Worm (Caenorhabditis elegans) whole organism, L1 larva: ENCODE results near the gene nhr-38.

ENCODE experiments used
- C04F5.9 ChIP-seq: sonication (generic microtip); optimal IDR thresholded peaks from 2 replicates; lab custom pipeline; 2016; ENCODE audit warnings: missing genetic modification characterization, missing compliant biosample characterization
- C34B4.2 ChIP-seq: sonication (generic microtip); optimal IDR thresholded peaks from 2 replicates; lab custom pipeline; 2017; ENCODE audit warnings: mild to moderate bottlenecking, missing genetic modification characterization, missing compliant biosample characterization
- F16B12.6 ChIP-seq: fragments of 150-350 bp; optimal IDR thresholded peaks from 2 replicates; lab custom pipeline; 2014; ENCODE audit warnings: missing biosample characterization, missing genetic modification characterization
- Y116A8C.19 ChIP-seq: sonication (generic microtip); optimal IDR thresholded peaks from 2 replicates; lab custom pipeline; 2016; ENCODE audit warnings: missing compliant biosample characterization, missing genetic modification characterization, borderline replicate concordance
- aly-2 ChIP-seq: fragments of 150-350 bp; optimal IDR thresholded peaks from 2 replicates; lab custom pipeline; 2014; ENCODE audit warnings: missing biosample characterization, missing genetic modification characterization
- blmp-1 ChIP-seq: fragments of 150-350 bp; optimal IDR thresholded peaks from 2 replicates; lab custom pipeline; 2014; ENCODE audit warnings: missing biosample characterization, missing genetic modification characterization
- ceh-63 ChIP-seq: fragments of 200-800 bp; sonication (Bioruptor generic); optimal IDR thresholded peaks from 2 replicates; lab custom pipeline; 2018; ENCODE audit warnings: mild to moderate bottlenecking, missing genetic modification characterization, missing compliant biosample characterization
- ceh-8 ChIP-seq: fragments of 200-800 bp; sonication (Bioruptor generic); optimal IDR thresholded peaks from 2 replicates; lab custom pipeline; 2018; ENCODE audit warnings: mild to moderate bottlenecking, missing genetic modification characterization, moderate library complexity, missing compliant biosample characterization
- ceh-82 ChIP-seq, 3 experiments: fragments of 150-350 bp in 1 of 3; sonication (generic microtip) in 2 of 3; optimal IDR thresholded peaks; 2 replicates each; lab custom pipeline; 2014 to 2017; ENCODE audit warnings: missing biosample characterization in 3 of 3, missing genetic modification characterization in 3 of 3
- ceh-88 ChIP-seq: fragments of 200-800 bp; sonication (Bioruptor generic); IDR thresholded peaks from 2 replicates; pipeline ENCODE4 v1.3.6; 2022; ENCODE audit warnings: missing genetic modification characterization, missing compliant biosample characterization
- ceh-90 ChIP-seq: sonication (generic microtip); optimal IDR thresholded peaks from 2 replicates; lab custom pipeline; 2016; ENCODE audit warnings: missing genetic modification characterization, missing compliant biosample characterization
- dpl-1 ChIP-seq, 3 experiments: fragments of 150-350 bp in 2 of 3; sonication (generic microtip) in 1 of 3; optimal IDR thresholded peaks; 2 replicates each; lab custom pipeline; 2014 to 2017; ENCODE audit warnings: missing biosample characterization in 3 of 3, missing genetic modification characterization in 3 of 3, missing genetic modification reagents in 3 of 3
- efl-1 ChIP-seq, 4 experiments: fragments of 150-350 bp; optimal IDR thresholded peaks in 3 of 4; peaks in 1 of 4; 1 replicate in 1 of 4; 2 replicates in 3 of 4; lab custom pipeline; 2014; ENCODE audit warnings: missing biosample characterization in 2 of 4, missing genetic modification characterization in 2 of 4, missing genetic modification reagents in 2 of 4
- efl-3 ChIP-seq: fragments of 200-800 bp; sonication (Bioruptor generic); optimal IDR thresholded peaks from 2 replicates; lab custom pipeline; 2018; ENCODE audit warnings: mild to moderate bottlenecking, missing genetic modification characterization, missing compliant biosample characterization
- egl-13 ChIP-seq: sonication (generic microtip); optimal IDR thresholded peaks from 2 replicates; lab custom pipeline; 2016; ENCODE audit warnings: missing genotype, missing genetic modification reagents, missing genetic modification characterization, missing compliant biosample characterization
- egl-27 ChIP-seq, 2 experiments: fragments of 150-350 bp in 1 of 2; sonication (generic microtip); optimal IDR thresholded peaks; 3 replicates each; lab custom pipeline; 2017 to 2018; ENCODE audit warnings: missing biosample characterization in 2 of 2, missing genetic modification characterization in 2 of 2, missing genetic modification reagents in 2 of 2
- elt-3 ChIP-seq, 6 experiments: fragments of 150-350 bp in 1 of 6; sonication (generic microtip); optimal IDR thresholded peaks; 2 replicates each; lab custom pipeline; 2017 to 2018; ENCODE audit warnings: missing biosample characterization in 6 of 6, missing genetic modification characterization in 6 of 6, inconsistent platforms in 1 of 6
- ets-5 ChIP-seq: fragments of 200-800 bp; sonication (Bioruptor generic); IDR thresholded peaks from 2 replicates; pipeline ENCODE4 v1.3.6; 2022; ENCODE audit warnings: missing genetic modification characterization, missing compliant biosample characterization
- fkh-10 ChIP-seq: sonication (generic microtip); optimal IDR thresholded peaks from 2 replicates; lab custom pipeline; 2017; ENCODE audit warnings: missing biosample characterization, missing genetic modification reagents, missing genetic modification characterization
- fkh-8 ChIP-seq: sonication (generic microtip); optimal IDR thresholded peaks from 2 replicates; lab custom pipeline; 2016; ENCODE audit warnings: mild to moderate bottlenecking, missing genetic modification characterization, missing compliant biosample characterization
- fos-1 ChIP-seq: fragments of 150-350 bp; optimal IDR thresholded peaks from 2 replicates; lab custom pipeline; 2014; ENCODE audit warnings: missing biosample characterization, missing genetic modification characterization
- grh-1 ChIP-seq: fragments of 200-800 bp; sonication (Bioruptor generic); IDR thresholded peaks from 2 replicates; pipeline ENCODE4 v1.3.6; 2022; ENCODE audit warnings: missing genetic modification reagents, missing genetic modification characterization, missing compliant biosample characterization
- hlh-17 ChIP-seq: fragments of 200-800 bp; sonication (Bioruptor generic); optimal IDR thresholded peaks from 2 replicates; lab custom pipeline; 2018; ENCODE audit warnings: missing genetic modification characterization, mild to moderate bottlenecking, missing compliant biosample characterization, moderate library complexity, borderline replicate concordance
- hpl-2 ChIP-seq: fragments of 150-350 bp; optimal IDR thresholded peaks from 2 replicates; lab custom pipeline; 2014; ENCODE audit warnings: missing biosample characterization, missing genetic modification reagents, missing genetic modification characterization
- irx-1 ChIP-seq: sonication (generic microtip); optimal IDR thresholded peaks from 2 replicates; lab custom pipeline; 2016; ENCODE audit warnings: missing genetic modification characterization, missing compliant biosample characterization
- isw-1 ChIP-seq: fragments of 200-800 bp; sonication (Bioruptor generic); IDR thresholded peaks from 2 replicates; pipeline ENCODE4 v1.3.6; 2022; ENCODE audit warnings: missing genetic modification characterization, missing compliant biosample characterization
- lin-13 ChIP-seq: fragments of 150-350 bp; optimal IDR thresholded peaks from 2 replicates; lab custom pipeline; 2014; ENCODE audit warnings: missing biosample characterization, missing genetic modification reagents, missing genetic modification characterization
- lin-14 ChIP-seq: fragments of 200-800 bp; sonication (Bioruptor generic); optimal IDR thresholded peaks from 2 replicates; lab custom pipeline; 2018; ENCODE audit warnings: mild to moderate bottlenecking, missing genetic modification characterization, moderate library complexity, missing compliant biosample characterization
- lin-15B ChIP-seq: fragments of 150-350 bp; sonication (generic microtip); optimal IDR thresholded peaks from 3 replicates; lab custom pipeline; 2014; ENCODE audit warnings: missing biosample characterization, missing genetic modification characterization
- lin-39 ChIP-seq: fragments of 150-350 bp; optimal IDR thresholded peaks from 2 replicates; lab custom pipeline; 2014; ENCODE audit warnings: missing biosample characterization, missing genetic modification reagents, missing genetic modification characterization
- lir-3 ChIP-seq: sonication (generic microtip); optimal IDR thresholded peaks from 2 replicates; lab custom pipeline; 2016; ENCODE audit warnings: mild to moderate bottlenecking, missing genetic modification characterization, moderate library complexity, missing compliant biosample characterization; ENCODE audit not compliant: poor library complexity
- mab-9 ChIP-seq: fragments of 200-800 bp; sonication (Bioruptor generic); IDR thresholded peaks from 2 replicates; pipeline ENCODE4 v1.3.6; 2022; ENCODE audit warnings: missing genetic modification reagents, missing genetic modification characterization, missing compliant biosample characterization
- mef-2 ChIP-seq: fragments of 150-350 bp; optimal IDR thresholded peaks from 2 replicates; lab custom pipeline; 2014; ENCODE audit warnings: missing biosample characterization, missing genetic modification characterization
- mep-1 ChIP-seq: fragments of 150-350 bp; optimal IDR thresholded peaks from 2 replicates; lab custom pipeline; 2014; ENCODE audit warnings: missing biosample characterization, missing genetic modification characterization
- nhr-20 ChIP-seq: sonication (generic microtip); optimal IDR thresholded peaks from 2 replicates; lab custom pipeline; 2016; ENCODE audit warnings: mild to moderate bottlenecking, missing genetic modification characterization, missing compliant biosample characterization
- nhr-237 ChIP-seq: fragments of 150-350 bp; optimal IDR thresholded peaks from 2 replicates; lab custom pipeline; 2014; ENCODE audit warnings: missing biosample characterization, missing genetic modification characterization
- nhr-28 ChIP-seq: fragments of 150-350 bp; optimal IDR thresholded peaks from 2 replicates; lab custom pipeline; 2014; ENCODE audit warnings: missing biosample characterization, missing genetic modification characterization
- nhr-47 ChIP-seq: sonication (generic microtip); optimal IDR thresholded peaks from 2 replicates; lab custom pipeline; 2016; ENCODE audit warnings: mild to moderate bottlenecking, missing genetic modification characterization, moderate library complexity, missing compliant biosample characterization
- nhr-76 ChIP-seq: sonication (generic microtip); optimal IDR thresholded peaks from 2 replicates; lab custom pipeline; 2017; ENCODE audit warnings: missing biosample characterization, missing genetic modification characterization
- nhr-77 ChIP-seq: fragments of 150-350 bp; optimal IDR thresholded peaks from 2 replicates; lab custom pipeline; 2014; ENCODE audit warnings: missing biosample characterization, missing genetic modification characterization
- nhr-84 ChIP-seq: sonication (generic microtip); optimal IDR thresholded peaks from 2 replicates; lab custom pipeline; 2017; ENCODE audit warnings: missing biosample characterization, missing genetic modification characterization
- nhr-85 ChIP-seq: sonication (generic microtip); peaks from one replicate; lab custom pipeline; 2016; ENCODE audit warnings: missing genetic modification characterization, inconsistent platforms, missing compliant biosample characterization
- pag-3 ChIP-seq: sonication (generic microtip); optimal IDR thresholded peaks from 2 replicates; lab custom pipeline; 2017; ENCODE audit warnings: missing genetic modification characterization, mild to moderate bottlenecking, missing compliant biosample characterization, antibody characterized with exemption, borderline replicate concordance; ENCODE audit not compliant: insufficient read depth
- pqm-1 ChIP-seq: sonication (generic microtip); optimal IDR thresholded peaks from 3 replicates; lab custom pipeline; 2017; ENCODE audit warnings: missing biosample characterization, missing genetic modification characterization
- snpc-4 ChIP-seq: fragments of 150-350 bp; optimal IDR thresholded peaks from 2 replicates; lab custom pipeline; 2014; ENCODE audit warnings: missing biosample characterization, missing genetic modification characterization
- snu-23 ChIP-seq: sonication (generic microtip); optimal IDR thresholded peaks from 2 replicates; lab custom pipeline; 2016; ENCODE audit warnings: missing genetic modification characterization, missing compliant biosample characterization
- sup-37 ChIP-seq: fragments of 200-800 bp; sonication (Bioruptor generic); optimal IDR thresholded peaks from 2 replicates; lab custom pipeline; 2018; ENCODE audit warnings: mild to moderate bottlenecking, missing genetic modification characterization, missing compliant biosample characterization
- swsn-7 ChIP-seq: sonication (generic microtip); optimal IDR thresholded peaks from 2 replicates; lab custom pipeline; 2016; ENCODE audit warnings: missing genetic modification characterization, missing compliant biosample characterization
- tlp-1 ChIP-seq: fragments of 150-350 bp; optimal IDR thresholded peaks from 2 replicates; lab custom pipeline; 2014; ENCODE audit warnings: missing biosample characterization, missing genetic modification characterization
- unc-30 ChIP-seq: sonication (generic microtip); optimal IDR thresholded peaks from 2 replicates; lab custom pipeline; 2017; ENCODE audit warnings: missing biosample characterization, missing genetic modification characterization
- unc-98 ChIP-seq: fragments of 200-800 bp; sonication (Bioruptor generic); IDR thresholded peaks from 2 replicates; pipeline ENCODE4 v1.3.6; 2022; ENCODE audit warnings: missing genetic modification characterization, missing compliant biosample characterization
- vab-15 ChIP-seq: sonication (generic microtip); optimal IDR thresholded peaks from 2 replicates; lab custom pipeline; 2017; ENCODE audit warnings: missing genotype, mild to moderate bottlenecking, missing genetic modification characterization, missing compliant biosample characterization
- zag-1 ChIP-seq: fragments of 150-350 bp; optimal IDR thresholded peaks from 2 replicates; lab custom pipeline; 2014; ENCODE audit warnings: missing biosample characterization, missing genetic modification characterization

Gene nhr-38

ce11 chrIV:9735750-9736149 is 25.8 kb downstream of the nhr-38 start:
- TF ChIP-seq ceh-8 (GFP tag; lab: Kevin White, UChicago) (no peak), pqm-1 (tag; lab: Kevin White, UChicago) (peak; percentile 7), nhr-84 (tag; lab: Kevin White, UChicago) (no peak), lir-3 (no peak), nhr-85 (tag; lab: Kevin White, UChicago) (peak; percentile 77), zag-1 (tag; lab: Kevin White, UChicago) (no peak), mep-1 (tag; lab: Kevin White, UChicago) (peak; percentile 40), lin-15B (no peak), nhr-237 (no peak), ceh-63 (GFP tag; lab: Kevin White, UChicago) (no peak), irx-1 (tag; lab: Kevin White, UChicago) (no peak), blmp-1 (tag; lab: Kevin White, UChicago) (peak; percentile 85), nhr-76 (tag; lab: Kevin White, UChicago) (no peak), egl-27 (tag; optimal IDR thresholded peaks at IDR 0.05; lab: Kevin White, UChicago) (no peak), isw-1 (GFP tag; lab: Robert Waterston, UW) (no peak), swsn-7 (no peak), ceh-90 (tag; lab: Kevin White, UChicago) (no peak), dpl-1 (GFP tag; optimal IDR thresholded peaks at IDR 0.05; lab: Kevin White, UChicago) (no peak), ceh-82 (tag; optimal IDR thresholded peaks at IDR 0.05; lab: Kevin White, UChicago) (no peak), F16B12.6 (tag; lab: Kevin White, UChicago) (no peak), nhr-77 (tag; lab: Kevin White, UChicago) (no peak), efl-1 (optimal IDR thresholded peaks at IDR 0.05; lab: Kevin White, UChicago) (no peak), efl-1 (GFP tag; optimal IDR thresholded peaks at IDR 0.05 in 1 of 2; lab: Kevin White, UChicago) (no peak), unc-30 (tag; lab: Kevin White, UChicago) (no peak), snu-23 (peak; percentile 30), hlh-17 (no peak), Y116A8C.19 (no peak), nhr-20 (tag; lab: Kevin White, UChicago) (peak; percentile 52), fkh-10 (GFP tag; lab: Kevin White, UChicago) (no peak), nhr-47 (tag; lab: Kevin White, UChicago) (no peak), lin-13 (GFP tag; lab: Kevin White, UChicago) (no peak), hpl-2 (GFP tag; lab: Kevin White, UChicago) (no peak), snpc-4 (tag; lab: Kevin White, UChicago) (no peak), fos-1 (tag; lab: Kevin White, UChicago) (no peak), elt-3 (tag; optimal IDR thresholded peaks at IDR 0.05; lab: Kevin White, UChicago) (peak in 5 of 6 experiments; percentile 28 to 82 (median 45)), vab-15 (tag; lab: Kevin White, UChicago) (no peak), efl-3 (GFP tag; lab: Kevin White, UChicago) (no peak), lin-39 (tag; lab: Kevin White, UChicago) (no peak), aly-2 (tag; lab: Kevin White, UChicago) (no peak), ceh-88 (GFP tag; lab: Robert Waterston, UW) (no peak), grh-1 (GFP tag; lab: Robert Waterston, UW) (no peak), pag-3 (tag; lab: Kevin White, UChicago) (no peak), sup-37 (GFP tag; lab: Kevin White, UChicago) (no peak), unc-98 (GFP tag; lab: Robert Waterston, UW) (no peak), C34B4.2 (tag; lab: Kevin White, UChicago) (no peak), ets-5 (GFP tag; lab: Robert Waterston, UW) (no peak), mab-9 (GFP tag; lab: Robert Waterston, UW) (no peak), egl-13 (tag; lab: Kevin White, UChicago) (no peak), nhr-28 (tag; lab: Kevin White, UChicago) (no peak), mef-2 (no peak), tlp-1 (tag; lab: Kevin White, UChicago) (no peak), C04F5.9 (tag; lab: Kevin White, UChicago) (no peak), lin-14 (peak; percentile 66), fkh-8 (tag; lab: Kevin White, UChicago) (no peak)
